Fruit fly (Drosophila melanogaster) whole organism, embryonic: Measurements from ENCODE around the gene gpp.

ENCODE experiments used
- Ada2b ChIP-seq: fragments of 200-800 bp; sonication (Bioruptor generic); IDR thresholded peaks from 2 replicates; pipeline ENCODE4 v1.3.6; 2022; ENCODE audit warnings: missing biosample characterization, missing genetic modification characterization
- Awh ChIP-seq: fragments of 200-800 bp; sonication (Bioruptor generic); IDR thresholded peaks from 2 replicates; pipeline ENCODE4, ENCODE4 v1.3.6; 2022; ENCODE audit warnings: missing biosample characterization, missing genetic modification characterization
- Blimp-1 ChIP-seq: fragments of 200-800 bp; sonication (Bioruptor generic); optimal IDR thresholded peaks from 3 replicates; lab custom pipeline; 2018; ENCODE audit warnings: missing biosample characterization, missing genetic modification characterization, mild to moderate bottlenecking, moderate library complexity, missing genetic modification reagents
- CG10321 ChIP-seq: fragments of 200-800 bp; sonication (Bioruptor generic); IDR thresholded peaks from 2 replicates; pipeline ENCODE4 v1.3.6; 2022; ENCODE audit warnings: missing biosample characterization, missing genetic modification characterization
- CG12071 ChIP-seq: fragments of 200-800 bp; sonication (Bioruptor generic); optimal IDR thresholded peaks from 3 replicates; lab custom pipeline; 2018; ENCODE audit warnings: missing biosample characterization, mild to moderate bottlenecking, missing genetic modification characterization
- CG15073 ChIP-seq: fragments of 200-800 bp; sonication (Bioruptor generic); optimal IDR thresholded peaks from 2 replicates; lab custom pipeline; 2016; ENCODE audit warnings: missing biosample characterization, missing genetic modification characterization
- CG15479 ChIP-seq: fragments of 200-800 bp; sonication (Bioruptor generic); optimal IDR thresholded peaks from 3 replicates; lab custom pipeline; 2019; ENCODE audit warnings: missing biosample characterization, mild to moderate bottlenecking, missing genetic modification characterization, moderate library complexity
- CG1603 ChIP-seq: fragments of 200-800 bp; sonication (Bioruptor generic); optimal IDR thresholded peaks from 2 replicates; lab custom pipeline; 2019; ENCODE audit warnings: missing biosample characterization, mild to moderate bottlenecking, missing genetic modification characterization, moderate library complexity
- CG1832 ChIP-seq: fragments of 200-800 bp; sonication (Bioruptor generic); optimal IDR thresholded peaks from 2 replicates; lab custom pipeline; 2017; ENCODE audit warnings: missing biosample characterization, mild to moderate bottlenecking, missing genetic modification characterization, inconsistent platforms
- CG3065 ChIP-seq: fragments of 200-800 bp; sonication (Bioruptor generic); optimal IDR thresholded peaks from 2 replicates; lab custom pipeline; 2016; ENCODE audit warnings: missing biosample characterization, missing genetic modification characterization
- CG34376 ChIP-seq: fragments of 200-800 bp; sonication (Bioruptor generic); optimal IDR thresholded peaks from 2 replicates; lab custom pipeline; 2018; ENCODE audit warnings: missing biosample characterization, mild to moderate bottlenecking, missing genetic modification characterization
- CG5180 ChIP-seq: fragments of 200-800 bp; sonication (Bioruptor generic); optimal IDR thresholded peaks from 3 replicates; lab custom pipeline; 2017; ENCODE audit warnings: missing biosample characterization, missing genetic modification characterization, mild to moderate bottlenecking, moderate library complexity, missing genetic modification reagents
- CG6654 ChIP-seq: fragments of 200-800 bp; sonication (Bioruptor generic); optimal IDR thresholded peaks from 2 replicates; lab custom pipeline; 2017; ENCODE audit warnings: missing biosample characterization, mild to moderate bottlenecking, missing genetic modification characterization
- CG6813 ChIP-seq: fragments of 200-800 bp; sonication (Bioruptor generic); optimal IDR thresholded peaks from 2 replicates; lab custom pipeline; 2017; ENCODE audit warnings: missing biosample characterization, missing genetic modification characterization, mild to moderate bottlenecking, moderate library complexity, missing genetic modification reagents
- CG7839 ChIP-seq: fragments of 200-800 bp; sonication (Bioruptor generic); optimal IDR thresholded peaks from 3 replicates; lab custom pipeline; 2018; ENCODE audit warnings: missing biosample characterization, mild to moderate bottlenecking, missing genetic modification characterization, moderate library complexity
- CG9609 ChIP-seq: fragments of 200-800 bp; sonication (Bioruptor generic); optimal IDR thresholded peaks from 3 replicates; lab custom pipeline; 2016; ENCODE audit warnings: missing biosample characterization, missing genetic modification characterization
- CG9817 ChIP-seq: fragments of 200-800 bp; sonication (Bioruptor generic); optimal IDR thresholded peaks from 2 replicates; lab custom pipeline; 2018; ENCODE audit warnings: missing biosample characterization, mild to moderate bottlenecking, missing genetic modification characterization, moderate library complexity
- CTCF ChIP-seq: fragments of 200-800 bp; sonication (Bioruptor generic); optimal IDR thresholded peaks from 2 replicates; lab custom pipeline; 2017; ENCODE audit warnings: missing biosample characterization, mild to moderate bottlenecking, missing genetic modification characterization, moderate library complexity
- Hmx ChIP-seq: fragments of 200-800 bp; sonication (Bioruptor generic); optimal IDR thresholded peaks from 2 replicates; lab custom pipeline; 2016; ENCODE audit warnings: missing biosample characterization, missing genetic modification characterization
- Hr3 ChIP-seq: fragments of 200-800 bp; sonication (Bioruptor generic); optimal IDR thresholded peaks from 3 replicates; lab custom pipeline; 2016; ENCODE audit warnings: missing biosample characterization, missing genetic modification characterization
- Hr39 ChIP-seq: fragments of >200 bp; optimal IDR thresholded peaks from 2 replicates; lab custom pipeline; 2017
- Lim3 ChIP-seq: fragments of 200-800 bp; sonication (Bioruptor generic); IDR thresholded peaks from 2 replicates; pipeline ENCODE4 v1.3.6; 2022; ENCODE audit warnings: missing biosample characterization, missing genetic modification characterization
- Trl ChIP-seq, 3 experiments: fragments of >200 bp in 2 of 3; fragments of 200-800 bp in 1 of 3; sonication (Bioruptor generic) in 1 of 3; optimal IDR thresholded peaks; 2 replicates in 1 of 3; 3 replicates in 2 of 3; lab custom pipeline; 2016 to 2017; ENCODE audit warnings: missing biosample characterization in 1 of 3, missing genetic modification characterization in 1 of 3
- YL-1 ChIP-seq: fragments of 200-800 bp; sonication (Bioruptor generic); optimal IDR thresholded peaks from 3 replicates; lab custom pipeline; 2017; ENCODE audit warnings: missing biosample characterization, mild to moderate bottlenecking, missing genetic modification characterization
- al ChIP-seq: fragments of 200-800 bp; sonication (Bioruptor generic); IDR thresholded peaks from 2 replicates; pipeline ENCODE4 v1.3.6; 2022; ENCODE audit warnings: missing biosample characterization, missing genetic modification characterization
- ap ChIP-seq: fragments of 200-800 bp; sonication (Bioruptor generic); IDR thresholded peaks from 2 replicates; pipeline ENCODE4 v1.3.6; 2022; ENCODE audit warnings: missing biosample characterization, missing genetic modification characterization
- br ChIP-seq: fragments of >200 bp; optimal IDR thresholded peaks from 2 replicates; lab custom pipeline; 2017
- croc ChIP-seq: fragments of 200-800 bp; sonication (Bioruptor generic); conservative IDR thresholded peaks from 3 replicates; pipeline ENCODE4 v1.3.6; 2022; ENCODE audit warnings: missing biosample characterization, missing genetic modification characterization
- crp ChIP-seq, 2 experiments: fragments of 200-800 bp; sonication (Bioruptor generic); optimal IDR thresholded peaks; 2 replicates in 1 of 2; 3 replicates in 1 of 2; lab custom pipeline; 2017; ENCODE audit warnings: missing biosample characterization in 2 of 2, missing genetic modification characterization in 2 of 2, mild to moderate bottlenecking in 1 of 2, moderate library complexity in 1 of 2
- dmrt11E ChIP-seq: fragments of 200-800 bp; sonication (Bioruptor generic); optimal IDR thresholded peaks from 3 replicates; lab custom pipeline; 2018; ENCODE audit warnings: missing biosample characterization, mild to moderate bottlenecking, missing genetic modification characterization, moderate library complexity
- dpn ChIP-seq, 2 experiments: fragments of 200-800 bp; sonication (Bioruptor generic); optimal IDR thresholded peaks; 3 replicates each; lab custom pipeline; 2016; ENCODE audit warnings: missing biosample characterization in 2 of 2, missing genetic modification characterization in 2 of 2
- grn ChIP-seq: fragments of 200-800 bp; sonication (Bioruptor generic); optimal IDR thresholded peaks from 3 replicates; lab custom pipeline; 2017; ENCODE audit warnings: missing biosample characterization, missing genetic modification characterization
- gsb ChIP-seq: fragments of 200-800 bp; sonication (Bioruptor generic); IDR thresholded peaks from 2 replicates; pipeline ENCODE4 v1.3.6; 2022; ENCODE audit warnings: missing biosample characterization, missing genetic modification characterization
- gsb-n ChIP-seq: fragments of 200-800 bp; sonication (Bioruptor generic); optimal IDR thresholded peaks from 3 replicates; lab custom pipeline; 2018; ENCODE audit warnings: missing biosample characterization, mild to moderate bottlenecking, missing genetic modification characterization
- jigr1 ChIP-seq: fragments of 200-800 bp; sonication (Bioruptor generic); IDR thresholded peaks from 3 replicates; pipeline ENCODE4 v1.3.6; 2022; ENCODE audit warnings: missing biosample characterization, missing genetic modification characterization
- kah ChIP-seq: fragments of 200-800 bp; sonication (Bioruptor generic); optimal IDR thresholded peaks from 2 replicates; lab custom pipeline; 2018; ENCODE audit warnings: missing biosample characterization, mild to moderate bottlenecking, missing genetic modification characterization
- nau ChIP-seq: fragments of 200-800 bp; sonication (Bioruptor generic); optimal IDR thresholded peaks from 3 replicates; lab custom pipeline; 2017; ENCODE audit warnings: missing biosample characterization, mild to moderate bottlenecking, missing genetic modification characterization, missing genetic modification reagents
- nmo ChIP-seq: fragments of 200-800 bp; sonication (Bioruptor generic); optimal IDR thresholded peaks from 2 replicates; lab custom pipeline; 2018; ENCODE audit warnings: missing biosample characterization, mild to moderate bottlenecking, missing genetic modification characterization, moderate library complexity
- odd ChIP-seq: fragments of 200-800 bp; sonication (Bioruptor generic); optimal IDR thresholded peaks from 2 replicates; lab custom pipeline; 2017; ENCODE audit warnings: missing biosample characterization, mild to moderate bottlenecking, missing genetic modification characterization
- org-1 ChIP-seq: fragments of 200-800 bp; sonication (Bioruptor generic); optimal IDR thresholded peaks from 2 replicates; lab custom pipeline; 2017; ENCODE audit warnings: missing biosample characterization, missing genetic modification characterization
- prd ChIP-seq, 3 experiments: fragments of >200 bp in 2 of 3; fragments of 200-800 bp in 1 of 3; sonication (Bioruptor generic) in 1 of 3; optimal IDR thresholded peaks in 2 of 3; IDR thresholded peaks in 1 of 3; 2 replicates in 2 of 3; 3 replicates in 1 of 3; pipeline versions ENCODE4 v1.3.6 to Lab custom; 2017 to 2022; ENCODE audit warnings: missing biosample characterization in 1 of 3, missing genetic modification characterization in 1 of 3
- pros ChIP-seq: fragments of 200-800 bp; sonication (Bioruptor generic); optimal IDR thresholded peaks from 3 replicates; lab custom pipeline; 2019; ENCODE audit warnings: missing biosample characterization, mild to moderate bottlenecking, missing genetic modification characterization, moderate library complexity
- pzg ChIP-seq: fragments of 200-800 bp; sonication (Bioruptor generic); optimal IDR thresholded peaks from 3 replicates; lab custom pipeline; 2018; ENCODE audit warnings: missing biosample characterization, mild to moderate bottlenecking, missing genetic modification characterization, moderate library complexity
- sd ChIP-seq: fragments of 200-800 bp; sonication (Bioruptor generic); optimal IDR thresholded peaks from 3 replicates; lab custom pipeline; 2018; ENCODE audit warnings: missing biosample characterization, mild to moderate bottlenecking, missing genetic modification characterization, moderate library complexity
- sens-2 ChIP-seq: fragments of 200-800 bp; sonication (Bioruptor generic); IDR thresholded peaks from 2 replicates; pipeline ENCODE4 v1.3.6; 2022; ENCODE audit warnings: missing biosample characterization, missing genetic modification characterization
- sug ChIP-seq: fragments of 200-800 bp; optimal IDR thresholded peaks from 2 replicates; lab custom pipeline; 2019; ENCODE audit warnings: missing biosample characterization, mild to moderate bottlenecking, missing genetic modification characterization, moderate library complexity
- tgo ChIP-seq: fragments of 200-800 bp; sonication (Bioruptor generic); IDR thresholded peaks from 3 replicates; pipeline ENCODE4 v1.3.6; 2022; ENCODE audit warnings: missing biosample characterization, missing genetic modification characterization
- tup ChIP-seq: fragments of 200-800 bp; sonication (Bioruptor generic); optimal IDR thresholded peaks from 2 replicates; lab custom pipeline; 2016; ENCODE audit warnings: missing biosample characterization, mild to moderate bottlenecking, missing genetic modification characterization, moderate library complexity
- vvl ChIP-seq: fragments of 200-800 bp; sonication (Bioruptor generic); IDR thresholded peaks from 2 replicates; pipeline ENCODE4 v1.3.6; 2022; ENCODE audit warnings: missing biosample characterization, missing genetic modification characterization
- wor ChIP-seq: fragments of 200-800 bp; sonication (Bioruptor generic); IDR thresholded peaks from 2 replicates; pipeline ENCODE4 v1.3.6; 2022; ENCODE audit warnings: missing biosample characterization, missing genetic modification characterization

gpp gene

dm6 chr3R:6467646-6468350 lies 61.1 kb downstream of the gpp start (continued):
- TF ChIP-seq org-1 (peak; percentile 61), Blimp-1 (GFP tag; lab: Kevin White, UChicago) (peak; percentile 10), YL-1 (GFP tag; lab: Kevin White, UChicago) (no peak), prd (optimal IDR thresholded peaks at IDR 0.05; lab: Kevin White, UChicago) (no peak), prd (GFP tag; IDR thresholded peaks at IDR 0.05; lab: Robert Waterston, UW) (no peak), Hr39 (lab: Kevin White, UChicago) (no peak), ap (GFP tag; lab: Robert Waterston, UW) (no peak), dmrt11E (tag; lab: Kevin White, UChicago) (peak; percentile 58), Ada2b (GFP tag; lab: Robert Waterston, UW) (no peak), nmo (GFP tag; lab: Kevin White, UChicago) (peak; percentile 90), CG9817 (peak; percentile 51), jigr1 (GFP tag; lab: Robert Waterston, UW) (no peak), sd (peak; percentile 83), al (no peak), crp (GFP tag; optimal IDR thresholded peaks at IDR 0.05; lab: Kevin White, UChicago) (peak in 1 of 2 experiments; percentile 7), CG1603 (tag; lab: Kevin White, UChicago) (peak; percentile 54), CG6813 (no peak), croc (GFP tag; lab: Robert Waterston, UW) (peak; percentile 15; the same call in 1 of the 3 replicates), vvl (no peak), tup (GFP tag; lab: Kevin White, UChicago) (no peak), CG15479 (GFP tag; lab: Kevin White, UChicago) (no peak), sens-2 (no peak), tgo (GFP tag; lab: Robert Waterston, UW) (no peak), CG7839 (tag; lab: Kevin White, UChicago) (peak; percentile 76), pzg (GFP tag; lab: Kevin White, UChicago) (no peak), kah (no peak), CG3065 (no peak), br (no peak), pros (GFP tag; lab: Kevin White, UChicago) (no peak), CG10321 (GFP tag; lab: Robert Waterston, UW) (no peak), CG15073 (no peak), CG34376 (GFP tag; lab: Kevin White, UChicago) (no peak), gsb-n (tag; lab: Kevin White, UChicago) (peak; percentile 49), gsb (GFP tag; lab: Robert Waterston, UW) (no peak), CG12071 (GFP tag; lab: Kevin White, UChicago) (no peak), wor (peak; percentile 50; the same call in 1 of the 2 replicates), CTCF (GFP tag; lab: Kevin White, UChicago) (no peak), CG9609 (no peak), CG5180 (GFP tag; lab: Kevin White, UChicago) (no peak), odd (GFP tag; lab: Kevin White, UChicago) (peak; percentile 53), Hr3 (GFP tag; lab: Kevin White, UChicago) (peak; percentile 62), CG6654 (no peak), Hmx (GFP tag; lab: Kevin White, UChicago) (no peak), Trl (optimal IDR thresholded peaks at IDR 0.05; lab: Kevin White, UChicago) (peak; percentile 18 to 36), Trl (GFP tag; optimal IDR thresholded peaks at IDR 0.05; lab: Kevin White, UChicago) (peak; percentile 21), Lim3 (GFP tag; lab: Robert Waterston, UW) (no peak), sug (tag; lab: Kevin White, UChicago) (peak; percentile 64), CG1832 (GFP tag; lab: Kevin White, UChicago) (no peak), Awh (GFP tag; lab: Robert Waterston, UW) (no peak), grn (GFP tag; lab: Kevin White, UChicago) (no peak), nau (no peak), dpn (GFP tag; optimal IDR thresholded peaks at IDR 0.05; lab: Kevin White, UChicago) (peak in 1 of 2 experiments; percentile 51)
